Fruit fly (Drosophila melanogaster) whole organism, embryonic: ENCODE measurements around the gene CG12017.

Source experiments
- Ada2b ChIP-seq: fragments of 200-800 bp; sonication (Bioruptor generic); IDR thresholded peaks from 2 replicates; pipeline ENCODE4 v1.3.6; 2022; ENCODE audit warnings: missing biosample characterization, missing genetic modification characterization
- Atf6 ChIP-seq: fragments of 200-800 bp; sonication (Bioruptor generic); IDR thresholded peaks from 2 replicates; pipeline ENCODE4 v1.3.6; 2022; ENCODE audit warnings: missing biosample characterization, missing genetic modification characterization
- C15 ChIP-seq: fragments of 200-800 bp; sonication (Bioruptor generic); IDR thresholded peaks from 3 replicates; pipeline ENCODE4 v1.3.6; 2022; ENCODE audit warnings: missing biosample characterization, missing genetic modification characterization
- CG10543 ChIP-seq: fragments of 200-800 bp; sonication (Bioruptor generic); optimal IDR thresholded peaks from 3 replicates; lab custom pipeline; 2017; ENCODE audit warnings: missing biosample characterization, mild to moderate bottlenecking, missing genetic modification characterization, moderate library complexity
- CG12219 ChIP-seq: fragments of 200-800 bp; sonication (Bioruptor generic); optimal IDR thresholded peaks from 3 replicates; lab custom pipeline; 2018; ENCODE audit warnings: missing biosample characterization, mild to moderate bottlenecking, missing genetic modification characterization
- CG12391 ChIP-seq: fragments of 200-800 bp; sonication (Bioruptor generic); optimal IDR thresholded peaks from 3 replicates; lab custom pipeline; 2018; ENCODE audit warnings: missing biosample characterization, mild to moderate bottlenecking, missing genetic modification characterization, moderate library complexity
- CG13894 ChIP-seq: fragments of 200-800 bp; sonication (Bioruptor generic); optimal IDR thresholded peaks from 3 replicates; lab custom pipeline; 2018; ENCODE audit warnings: missing biosample characterization, mild to moderate bottlenecking, missing genetic modification characterization, moderate library complexity
- CG17568 ChIP-seq: fragments of 200-800 bp; sonication (Bioruptor generic); optimal IDR thresholded peaks from 2 replicates; lab custom pipeline; 2018; ENCODE audit warnings: missing biosample characterization, mild to moderate bottlenecking, missing genetic modification characterization, moderate library complexity
- CG17829 ChIP-seq: fragments of 200-800 bp; optimal IDR thresholded peaks from 2 replicates; lab custom pipeline; 2019; ENCODE audit warnings: missing biosample characterization, mild to moderate bottlenecking, missing genetic modification characterization, moderate library complexity
- CG17912 ChIP-seq: fragments of 200-800 bp; sonication (Bioruptor generic); optimal IDR thresholded peaks from 2 replicates; lab custom pipeline; 2018; ENCODE audit warnings: missing biosample characterization, mild to moderate bottlenecking, missing genetic modification characterization
- CG2889 ChIP-seq: fragments of 200-800 bp; sonication (Bioruptor generic); IDR thresholded peaks from 3 replicates; pipeline ENCODE4 v1.3.6; 2022; ENCODE audit warnings: missing biosample characterization, missing genetic modification characterization
- CG32532 ChIP-seq: fragments of 200-800 bp; sonication (Bioruptor generic); IDR thresholded peaks from 2 replicates; pipeline ENCODE4 v1.3.6; 2022; ENCODE audit warnings: missing biosample characterization, missing genetic modification characterization
- CG34376 ChIP-seq: fragments of 200-800 bp; sonication (Bioruptor generic); optimal IDR thresholded peaks from 2 replicates; lab custom pipeline; 2018; ENCODE audit warnings: missing biosample characterization, mild to moderate bottlenecking, missing genetic modification characterization
- CG3838 ChIP-seq: fragments of 200-800 bp; sonication (Bioruptor generic); optimal IDR thresholded peaks from 3 replicates; lab custom pipeline; 2016; ENCODE audit warnings: missing biosample characterization, missing genetic modification characterization
- CG4424 ChIP-seq: fragments of 200-800 bp; sonication (Bioruptor generic); optimal IDR thresholded peaks from 3 replicates; lab custom pipeline; 2016; ENCODE audit warnings: missing biosample characterization, missing genetic modification characterization
- CG6254 ChIP-seq: fragments of 200-800 bp; sonication (Bioruptor generic); optimal IDR thresholded peaks from 3 replicates; lab custom pipeline; 2017; ENCODE audit warnings: mild to moderate bottlenecking, missing biosample characterization, missing genetic modification reagents, missing genetic modification characterization
- CG6813 ChIP-seq: fragments of 200-800 bp; sonication (Bioruptor generic); optimal IDR thresholded peaks from 2 replicates; lab custom pipeline; 2017; ENCODE audit warnings: missing biosample characterization, missing genetic modification characterization, mild to moderate bottlenecking, moderate library complexity, missing genetic modification reagents
- CG8478 ChIP-seq: fragments of >200 bp; optimal IDR thresholded peaks from 2 replicates; lab custom pipeline; 2018
- CG9215 ChIP-seq: fragments of 200-800 bp; sonication (Bioruptor generic); IDR thresholded peaks from 2 replicates; pipeline ENCODE4 v1.3.6; 2022; ENCODE audit warnings: missing biosample characterization, missing genetic modification characterization
- CG9797 ChIP-seq: fragments of 200-800 bp; sonication (Bioruptor generic); optimal IDR thresholded peaks from 3 replicates; lab custom pipeline; 2018; ENCODE audit warnings: missing biosample characterization, mild to moderate bottlenecking, missing genetic modification characterization
- CTCF ChIP-seq: fragments of 200-800 bp; sonication (Bioruptor generic); optimal IDR thresholded peaks from 2 replicates; lab custom pipeline; 2017; ENCODE audit warnings: missing biosample characterization, mild to moderate bottlenecking, missing genetic modification characterization, moderate library complexity
- Chrac-16 ChIP-seq: fragments of 200-800 bp; sonication (Bioruptor generic); optimal IDR thresholded peaks from 3 replicates; lab custom pipeline; 2016; ENCODE audit warnings: missing biosample characterization, missing genetic modification characterization
- D19A ChIP-seq: fragments of 200-800 bp; optimal IDR thresholded peaks from 3 replicates; lab custom pipeline; 2019; ENCODE audit warnings: missing biosample characterization, mild to moderate bottlenecking, missing genetic modification characterization, moderate library complexity
- Dek ChIP-seq: fragments of 200-800 bp; sonication (Bioruptor generic); optimal IDR thresholded peaks from 3 replicates; lab custom pipeline; 2019; ENCODE audit warnings: missing biosample characterization, mild to moderate bottlenecking, missing genetic modification characterization, moderate library complexity
- GATAe ChIP-seq: fragments of 200-800 bp; sonication (Bioruptor generic); conservative IDR thresholded peaks from 2 replicates; pipeline ENCODE4 v1.3.6; 2022; ENCODE audit warnings: missing biosample characterization, missing genetic modification characterization
- HLH3B ChIP-seq: fragments of 200-800 bp; sonication (Bioruptor generic); IDR thresholded peaks from 2 replicates; pipeline ENCODE4 v1.3.6; 2022; ENCODE audit warnings: missing biosample characterization, missing genetic modification characterization
- Hr3 ChIP-seq: fragments of 200-800 bp; sonication (Bioruptor generic); optimal IDR thresholded peaks from 3 replicates; lab custom pipeline; 2016; ENCODE audit warnings: missing biosample characterization, missing genetic modification characterization
- Hr39 ChIP-seq: fragments of >200 bp; optimal IDR thresholded peaks from 2 replicates; lab custom pipeline; 2017
- Kr ChIP-seq: fragments of 200-800 bp; sonication (Bioruptor generic); optimal IDR thresholded peaks from 2 replicates; lab custom pipeline; 2017; ENCODE audit warnings: missing biosample characterization, mild to moderate bottlenecking, missing genetic modification characterization
- NfI ChIP-seq: fragments of 200-800 bp; sonication (Bioruptor generic); optimal IDR thresholded peaks from 3 replicates; lab custom pipeline; 2018; ENCODE audit warnings: missing biosample characterization, mild to moderate bottlenecking, missing genetic modification characterization, moderate library complexity
- Opbp ChIP-seq: fragments of 200-800 bp; sonication (Bioruptor generic); IDR thresholded peaks from 3 replicates; pipeline ENCODE4 v1.3.6; 2022; ENCODE audit warnings: missing biosample characterization, missing genetic modification characterization; ENCODE audit not compliant: partially characterized antibody
- Ssrp ChIP-seq: fragments of 200-800 bp; sonication (Bioruptor generic); optimal IDR thresholded peaks from 2 replicates; lab custom pipeline; 2018; ENCODE audit warnings: missing biosample characterization, mild to moderate bottlenecking, missing genetic modification characterization, moderate library complexity
- Usf ChIP-seq: fragments of 200-800 bp; sonication (Bioruptor generic); optimal IDR thresholded peaks from 2 replicates; lab custom pipeline; 2017; ENCODE audit warnings: missing genotype, missing biosample characterization, missing genetic modification characterization
- ash1 ChIP-seq: fragments of 200-800 bp; sonication (Bioruptor generic); optimal IDR thresholded peaks from 2 replicates; lab custom pipeline; 2018; ENCODE audit warnings: missing biosample characterization, mild to moderate bottlenecking, missing genetic modification characterization
- btn ChIP-seq: fragments of 200-800 bp; sonication (Bioruptor generic); optimal IDR thresholded peaks from 2 replicates; lab custom pipeline; 2016; ENCODE audit warnings: missing biosample characterization, missing genetic modification characterization
- chn ChIP-seq: fragments of 200-800 bp; sonication (Bioruptor generic); optimal IDR thresholded peaks from 2 replicates; lab custom pipeline; 2016; ENCODE audit warnings: missing biosample characterization, missing genetic modification characterization
- da ChIP-seq: fragments of 200-800 bp; sonication (Bioruptor generic); optimal IDR thresholded peaks from 2 replicates; lab custom pipeline; 2016; ENCODE audit warnings: missing biosample characterization, missing genetic modification characterization
- danr ChIP-seq: fragments of 200-800 bp; sonication (Bioruptor generic); IDR thresholded peaks from 2 replicates; pipeline ENCODE4 v1.3.6; 2022; ENCODE audit warnings: missing biosample characterization, missing genetic modification characterization
- dmrt11E ChIP-seq: fragments of 200-800 bp; sonication (Bioruptor generic); optimal IDR thresholded peaks from 3 replicates; lab custom pipeline; 2018; ENCODE audit warnings: missing biosample characterization, mild to moderate bottlenecking, missing genetic modification characterization, moderate library complexity
- esg ChIP-seq: fragments of 200-800 bp; sonication (Bioruptor generic); conservative IDR thresholded peaks from 2 replicates; pipeline ENCODE4 v1.3.6; 2022; ENCODE audit warnings: missing biosample characterization, missing genetic modification characterization
- ewg ChIP-seq: fragments of 200-800 bp; sonication (Bioruptor generic); optimal IDR thresholded peaks from 3 replicates; lab custom pipeline; 2017; ENCODE audit warnings: mild to moderate bottlenecking, missing biosample characterization, missing genetic modification reagents, missing genetic modification characterization
- fd96Cb ChIP-seq: fragments of 200-800 bp; sonication (Bioruptor generic); optimal IDR thresholded peaks from 2 replicates; lab custom pipeline; 2018; ENCODE audit warnings: missing biosample characterization, mild to moderate bottlenecking, missing genetic modification characterization, moderate library complexity
- fru ChIP-seq: fragments of >200 bp; optimal IDR thresholded peaks from 2 replicates; lab custom pipeline; 2017
- h ChIP-seq: fragments of >200 bp; optimal IDR thresholded peaks from 2 replicates; lab custom pipeline; 2017
- jumu ChIP-seq: fragments of 200-800 bp; sonication (Bioruptor generic); optimal IDR thresholded peaks from 3 replicates; lab custom pipeline; 2016; ENCODE audit warnings: missing biosample characterization, missing genetic modification characterization
- nerfin-1 ChIP-seq: fragments of 200-800 bp; sonication (Bioruptor generic); optimal IDR thresholded peaks from 3 replicates; lab custom pipeline; 2019; ENCODE audit warnings: missing biosample characterization, mild to moderate bottlenecking, missing genetic modification characterization, moderate library complexity
- pan ChIP-seq, 4 experiments: fragments of >200 bp in 3 of 4; fragments of 200-800 bp in 1 of 4; sonication (Bioruptor generic) in 1 of 4; optimal IDR thresholded peaks in 3 of 4; IDR thresholded peaks in 1 of 4; 2 replicates each; pipeline versions ENCODE4 v1.3.6 to Lab custom; 2017 to 2022; ENCODE audit warnings: missing biosample characterization in 2 of 4, missing genetic modification characterization in 2 of 4, mixed read lengths in 1 of 4
- pzg ChIP-seq: fragments of 200-800 bp; sonication (Bioruptor generic); optimal IDR thresholded peaks from 3 replicates; lab custom pipeline; 2018; ENCODE audit warnings: missing biosample characterization, mild to moderate bottlenecking, missing genetic modification characterization, moderate library complexity
- rib ChIP-seq: fragments of 200-800 bp; sonication (Bioruptor generic); IDR thresholded peaks from 2 replicates; pipeline ENCODE4 v1.3.6; 2022; ENCODE audit warnings: missing biosample characterization, missing genetic modification characterization
- row ChIP-seq: fragments of 200-800 bp; sonication (Bioruptor generic); IDR thresholded peaks from 3 replicates; pipeline ENCODE4 v1.3.6; 2022; ENCODE audit warnings: missing biosample characterization, missing genetic modification characterization
- run ChIP-seq: fragments of 200-800 bp; sonication (Bioruptor generic); optimal IDR thresholded peaks from 3 replicates; lab custom pipeline; 2018; ENCODE audit warnings: missing biosample characterization, mild to moderate bottlenecking, missing genetic modification characterization
- sob ChIP-seq: fragments of 200-800 bp; sonication (Bioruptor generic); IDR thresholded peaks from 2 replicates; pipeline ENCODE4 v1.3.6; 2022; ENCODE audit warnings: missing biosample characterization, missing genetic modification characterization
- yki ChIP-seq: fragments of >200 bp; optimal IDR thresholded peaks from 3 replicates; lab custom pipeline; 2018
- zen ChIP-seq: fragments of 200-800 bp; sonication (Bioruptor generic); optimal IDR thresholded peaks from 3 replicates; lab custom pipeline; 2018; ENCODE audit warnings: missing biosample characterization, mild to moderate bottlenecking, missing genetic modification characterization, moderate library complexity

The CG12017 gene

dm6 chr3L:3288414-3288813 lies 8.4 kb downstream of the CG12017 start (continued):
- TF ChIP-seq sob (GFP tag; lab: Robert Waterston, UW): peak; percentile 53; the same call in 1 of the 2 replicates
- TF ChIP-seq run: no peak
- TF ChIP-seq CG2889 (GFP tag; lab: Robert Waterston, UW): no peak
- TF ChIP-seq Chrac-16: no peak
- no peak for TF ChIP-seq rib (GFP tag; lab: Robert Waterston, UW)
- peak; percentile 98 for TF ChIP-seq CTCF
- no peak for TF ChIP-seq da (GFP tag; lab: Kevin White, UChicago)
- no peak for TF ChIP-seq ewg (GFP tag; lab: Kevin White, UChicago)
- no peak for TF ChIP-seq GATAe
- TF ChIP-seq CG17912 (GFP tag; lab: Kevin White, UChicago): no peak
- TF ChIP-seq h: no peak
- no peak for TF ChIP-seq esg
- no peak for TF ChIP-seq Dek (tag; lab: Kevin White, UChicago)
- peak; percentile 3 for TF ChIP-seq fd96Cb (tag; lab: Kevin White, UChicago)
- no peak for TF ChIP-seq jumu
- no peak for TF ChIP-seq CG9215
- no peak for TF ChIP-seq D19A
- TF ChIP-seq Ssrp (tag; lab: Kevin White, UChicago): no peak
- no peak for TF ChIP-seq fru (lab: Kevin White, UChicago)
- no peak for TF ChIP-seq pan (optimal IDR thresholded peaks at IDR 0.05; lab: Kevin White, UChicago)
- peak in 1 of 2 experiments; percentile 48 for TF ChIP-seq pan (GFP tag; optimal IDR thresholded peaks at IDR 0.05 in 1 of 2, IDR thresholded peaks at IDR 0.05 in 1 of 2)
- no peak for TF ChIP-seq btn (GFP tag; lab: Kevin White, UChicago)
- TF ChIP-seq dmrt11E (tag; lab: Kevin White, UChicago): no peak
- peak; percentile 18; the same call in 1 of the 3 replicates for TF ChIP-seq Opbp (GFP tag; lab: Robert Waterston, UW)
- no peak for TF ChIP-seq ash1 (GFP tag; lab: Kevin White, UChicago)
- no peak for TF ChIP-seq CG34376
- TF ChIP-seq zen (tag; lab: Kevin White, UChicago): no peak
- no peak for TF ChIP-seq row
- TF ChIP-seq CG6813: no peak
- TF ChIP-seq CG17829 (tag; lab: Kevin White, UChicago): peak; percentile 46
- no peak for TF ChIP-seq Hr39 (lab: Kevin White, UChicago)
- TF ChIP-seq chn: no peak
- TF ChIP-seq pzg (GFP tag; lab: Kevin White, UChicago): no peak
- no peak for TF ChIP-seq HLH3B (GFP tag; lab: Robert Waterston, UW)
- TF ChIP-seq Kr (GFP tag; lab: Kevin White, UChicago): no peak
- no peak for TF ChIP-seq CG12219 (GFP tag; lab: Kevin White, UChicago)
- peak; percentile 86 for TF ChIP-seq CG32532 (GFP tag; lab: Robert Waterston, UW)
- TF ChIP-seq CG12391 (tag; lab: Kevin White, UChicago): no peak
- TF ChIP-seq CG6254: no peak
- TF ChIP-seq Atf6: no peak
- no peak for TF ChIP-seq danr
- TF ChIP-seq nerfin-1 (tag; lab: Kevin White, UChicago): no peak
- no peak for TF ChIP-seq yki (lab: Kevin White, UChicago)
- peak; percentile 39 for TF ChIP-seq CG4424
- TF ChIP-seq C15 (GFP tag; lab: Robert Waterston, UW): no peak
- no peak; the same call in 1 of the 2 replicates for TF ChIP-seq Ada2b (GFP tag; lab: Robert Waterston, UW)
- TF ChIP-seq CG13894 (tag; lab: Kevin White, UChicago): no peak
- no peak for TF ChIP-seq CG8478
- no peak for TF ChIP-seq CG10543 (GFP tag; lab: Kevin White, UChicago)
- no peak for TF ChIP-seq CG17568 (GFP tag; lab: Kevin White, UChicago)
- TF ChIP-seq Hr3: no peak
- TF ChIP-seq CG9797 (GFP tag; lab: Kevin White, UChicago): no peak
- no peak for TF ChIP-seq NfI (GFP tag; lab: Kevin White, UChicago)
- no peak for TF ChIP-seq Usf (GFP tag; lab: Kevin White, UChicago)
- no peak for TF ChIP-seq CG3838 (GFP tag; lab: Kevin White, UChicago)
